Fruit fly (Drosophila melanogaster) Kc167 (cell line): ENCODE data around the gene Elovl7.

Experiments used
- h ChIP-seq: fragments of >200 bp; optimal IDR thresholded peaks from 3 replicates; lab custom pipeline; 2018; ENCODE audit warnings: missing external identifiers
- insv ChIP-seq: fragments of >200 bp; optimal IDR thresholded peaks from 3 replicates; lab custom pipeline; 2018; ENCODE audit warnings: missing external identifiers
- psq ChIP-seq: fragments of >200 bp; optimal IDR thresholded peaks from 2 replicates; lab custom pipeline; 2017; ENCODE audit warnings: missing external identifiers
- ttk ChIP-seq: sonication (Bioruptor generic); optimal IDR thresholded peaks from 2 replicates; lab custom pipeline; 2017; ENCODE audit warnings: missing external identifiers

DNA sequence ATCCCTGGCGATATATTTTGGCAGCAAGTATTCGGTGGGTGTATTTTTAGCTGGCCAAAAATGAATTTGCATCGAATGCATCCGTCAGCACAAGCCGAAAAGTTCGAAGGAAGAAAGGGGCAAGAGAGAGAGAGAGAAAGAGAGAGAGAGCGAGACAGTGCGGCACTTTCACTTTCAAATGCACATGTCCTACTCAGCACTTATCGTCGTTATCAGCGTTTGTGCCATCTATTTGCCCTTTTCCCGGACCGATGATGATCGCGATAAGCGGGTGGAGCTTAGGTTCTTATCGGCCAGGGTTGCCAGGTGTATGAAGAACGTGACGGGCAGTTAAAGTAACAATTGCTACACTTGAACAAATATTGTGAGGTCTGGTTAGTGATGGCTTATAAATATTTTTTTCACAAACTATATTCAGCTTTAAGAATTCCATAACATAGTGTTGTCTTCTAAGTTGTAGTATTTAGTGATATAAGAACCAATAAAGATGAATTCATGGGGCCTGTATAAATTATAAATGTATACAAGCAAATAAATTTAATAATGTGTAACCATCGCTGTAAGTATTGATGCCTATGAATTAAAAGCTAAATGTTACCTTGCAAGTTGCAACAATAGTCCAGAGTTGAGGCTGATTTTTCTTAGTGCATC, 50.8 kb downstream of the Elovl7 start:
- TF ChIP-seq insv (no peak), h (no peak), psq (lab: Kevin White, UChicago) (no peak), ttk (lab: Kevin White, UChicago) (no peak)
